Worm (Caenorhabditis elegans) whole organism, L4 larva: Measurements from ENCODE around the gene F13C5.2.

Experiments used
- D1046.2 ChIP-seq: fragments of 200-800 bp; sonication (Bioruptor generic); IDR thresholded peaks from 2 replicates; pipeline ENCODE4 v1.3.6; 2022; ENCODE audit warnings: missing genetic modification characterization, missing compliant biosample characterization
- lin-13 ChIP-seq: fragments of 150-350 bp; optimal IDR thresholded peaks from 2 replicates; lab custom pipeline; 2014; ENCODE audit warnings: missing biosample characterization, missing genetic modification reagents, missing genetic modification characterization
- lin-38 ChIP-seq: fragments of 200-800 bp; sonication (Bioruptor generic); IDR thresholded peaks from 2 replicates; pipeline ENCODE4 v1.3.6; 2022; ENCODE audit warnings: missing genetic modification reagents, missing genetic modification characterization, missing compliant biosample characterization
- nhr-11 ChIP-seq: fragments of 150-350 bp; optimal IDR thresholded peaks from 2 replicates; lab custom pipeline; 2014; ENCODE audit warnings: missing biosample characterization, missing genetic modification characterization
- nhr-48 ChIP-seq: sonication (generic microtip); optimal IDR thresholded peaks from 2 replicates; lab custom pipeline; 2016; ENCODE audit warnings: mild to moderate bottlenecking, missing genetic modification characterization, missing compliant biosample characterization
- snpc-1.2 ChIP-seq: fragments of 200-800 bp; sonication (Bioruptor generic); IDR thresholded peaks from 2 replicates; pipeline ENCODE4 v1.3.6; 2022; ENCODE audit warnings: missing genetic modification reagents, missing genetic modification characterization, missing compliant biosample characterization
- snpc-4 ChIP-seq: fragments of 150-350 bp; optimal IDR thresholded peaks from 2 replicates; lab custom pipeline; 2014; ENCODE audit warnings: missing biosample characterization, missing genetic modification characterization
- unc-62 ChIP-seq, 3 experiments: fragments of 150-350 bp in 1 of 3; sonication (generic microtip); optimal IDR thresholded peaks in 2 of 3; peaks in 1 of 3; 1 replicate in 1 of 3; 2 replicates in 2 of 3; lab custom pipeline; 2014 to 2017; ENCODE audit warnings: missing biosample characterization in 3 of 3, missing genetic modification characterization in 3 of 3, missing genetic modification reagents in 3 of 3, missing genotype in 1 of 3

DNA sequence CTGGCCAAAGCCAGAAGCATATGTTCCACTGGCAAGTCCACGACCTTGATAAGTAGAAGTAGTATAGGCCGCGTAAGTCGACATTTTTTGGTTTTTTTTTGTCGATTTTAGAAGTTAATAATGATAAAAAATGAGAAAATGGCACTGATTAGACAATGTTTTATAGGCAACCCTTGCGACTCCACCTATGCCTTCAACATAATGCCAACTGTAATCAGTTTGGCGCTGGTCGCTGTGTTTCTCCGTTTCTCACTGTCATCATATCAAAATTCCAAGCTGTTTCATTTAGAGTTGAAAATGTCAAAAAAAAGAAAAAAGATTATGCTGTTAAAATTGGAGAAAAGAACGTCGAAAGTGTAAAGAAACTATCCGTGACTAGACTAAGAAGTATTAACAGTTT is 51.8 kb downstream of the F13C5.2 start:
- TF ChIP-seq unc-62 (GFP tag; optimal IDR thresholded peaks at IDR 0.05 in 1 of 2; lab: Kevin White, UChicago) (no peak), unc-62 (tag; optimal IDR thresholded peaks at IDR 0.05; lab: Kevin White, UChicago) (no peak), nhr-11 (no peak), snpc-1.2 (GFP tag; lab: Robert Waterston, UW) (no peak), D1046.2 (GFP tag; lab: Robert Waterston, UW) (no peak), lin-13 (GFP tag; lab: Kevin White, UChicago) (no peak), nhr-48 (no peak), lin-38 (GFP tag; lab: Robert Waterston, UW) (no peak), snpc-4 (no peak)
